Worm (Caenorhabditis elegans): Measurements from ENCODE around the gene C50C3.19.

DNA sequence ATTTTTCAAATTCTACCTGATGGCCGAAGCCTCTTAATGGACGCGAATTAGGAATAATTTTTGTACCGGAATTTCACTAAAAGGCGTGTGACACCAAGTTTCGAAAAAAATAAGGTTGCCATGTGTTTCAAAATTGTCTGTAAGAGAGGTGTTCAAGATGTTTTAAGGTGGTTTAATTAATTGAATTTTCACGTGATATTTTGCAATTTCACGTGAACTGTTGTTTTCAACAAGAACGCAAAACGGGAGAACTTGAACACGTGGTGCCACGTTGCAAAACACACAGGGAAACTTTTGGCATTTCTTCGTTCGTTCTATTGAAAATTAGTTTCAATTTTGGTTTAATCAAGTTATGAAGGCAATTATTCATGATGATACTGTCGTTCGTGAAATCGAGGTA lies 9.0 kb upstream of the C50C3.19 start, which contains the start of gene spc-2:
- TF ChIP-seq aptf-2 (GFP tag; conservative IDR thresholded peaks at IDR 0.05), result no peak
- no peak for TF ChIP-seq akir-1 (GFP tag; optimal IDR thresholded peaks at IDR 0.05)
- no peak for TF ChIP-seq egl-44 (GFP tag; IDR thresholded peaks at IDR 0.05)
- no peak for TF ChIP-seq attf-5 (GFP tag; optimal IDR thresholded peaks at IDR 0.05)
- no peak for TF ChIP-seq nhr-27 (tag; optimal IDR thresholded peaks at IDR 0.05)
- no peak for TF ChIP-seq hlh-12 (tag; optimal IDR thresholded peaks at IDR 0.05)
- TF ChIP-seq athp-1 (tag; optimal IDR thresholded peaks at IDR 0.05), result no peak
- TF ChIP-seq zfh-2 (GFP tag; conservative IDR thresholded peaks at IDR 0.05), result no peak

All from whole organism, young adult.